Fruit fly (Drosophila melanogaster) Kc167 (cell line): ENCODE results near the gene AdipoR.

Source experiments
- Myc ChIP-seq: fragments of >200 bp; optimal IDR thresholded peaks from 2 replicates; lab custom pipeline; 2017; ENCODE audit warnings: missing external identifiers
- Sin3A ChIP-seq: fragments of >200 bp; optimal IDR thresholded peaks from 2 replicates; lab custom pipeline; 2018; ENCODE audit warnings: missing external identifiers
- h ChIP-seq: fragments of >200 bp; optimal IDR thresholded peaks from 3 replicates; lab custom pipeline; 2018; ENCODE audit warnings: missing external identifiers
- psq ChIP-seq: fragments of >200 bp; optimal IDR thresholded peaks from 2 replicates; lab custom pipeline; 2017; ENCODE audit warnings: missing external identifiers
- ttk ChIP-seq: sonication (Bioruptor generic); optimal IDR thresholded peaks from 2 replicates; lab custom pipeline; 2017; ENCODE audit warnings: missing external identifiers

- no peak for TF ChIP-seq psq (lab: Kevin White, UChicago)
- no peak for TF ChIP-seq ttk (lab: Kevin White, UChicago)
- TF ChIP-seq Sin3A (lab: Kevin White, UChicago) = no peak
- TF ChIP-seq h = no peak
- no peak for TF ChIP-seq Myc (lab: Kevin White, UChicago)
Observed at dm6 chr3R:22580546-22580945, 32.9 kb upstream of the AdipoR start, which contains the start of gene CSN6.
